Fruit fly (Drosophila melanogaster) whole organism, prepupa: ENCODE measurements around the gene Rpn1.
A peak's percentile ranks its signal among the peaks of the same experiment; 100 is the strongest.

Experiments used
- Blimp-1 ChIP-seq: fragments of 200-800 bp; sonication (Bioruptor generic); optimal IDR thresholded peaks from 3 replicates; lab custom pipeline; 2017; ENCODE audit warnings: missing biosample characterization, missing genetic modification characterization, mild to moderate bottlenecking, moderate library complexity, missing genetic modification reagents
- CG10631 ChIP-seq: fragments of 200-800 bp; sonication (Bioruptor generic); optimal IDR thresholded peaks from 2 replicates; lab custom pipeline; 2016; ENCODE audit warnings: missing biosample characterization, missing genetic modification characterization
- CG10669 ChIP-seq: fragments of 200-800 bp; sonication (Bioruptor generic); optimal IDR thresholded peaks from 3 replicates; lab custom pipeline; 2018; ENCODE audit warnings: missing biosample characterization, mild to moderate bottlenecking, missing genetic modification characterization, moderate library complexity
- CG11294 ChIP-seq: fragments of 200-800 bp; sonication (Bioruptor generic); IDR thresholded peaks from 2 replicates; pipeline ENCODE4 v1.3.6; 2022; ENCODE audit warnings: missing biosample characterization, missing genetic modification characterization
- CG11902 ChIP-seq: fragments of 200-800 bp; sonication (Bioruptor generic); optimal IDR thresholded peaks from 3 replicates; lab custom pipeline; 2016; ENCODE audit warnings: missing biosample characterization, missing genetic modification characterization
- CG1621 ChIP-seq: fragments of 200-800 bp; sonication (Bioruptor generic); optimal IDR thresholded peaks from 3 replicates; lab custom pipeline; 2018; ENCODE audit warnings: missing biosample characterization, mild to moderate bottlenecking, missing genetic modification characterization
- CG16779 ChIP-seq: fragments of 200-800 bp; sonication (Bioruptor generic); optimal IDR thresholded peaks from 3 replicates; lab custom pipeline; 2017; ENCODE audit warnings: missing biosample characterization, mild to moderate bottlenecking, missing genetic modification characterization
- CG3032 ChIP-seq: fragments of 200-800 bp; optimal IDR thresholded peaks from 2 replicates; lab custom pipeline; 2019; ENCODE audit warnings: missing biosample characterization, mild to moderate bottlenecking, missing genetic modification characterization, moderate library complexity
- CG31627 ChIP-seq: fragments of 200-800 bp; sonication (Bioruptor generic); optimal IDR thresholded peaks from 3 replicates; lab custom pipeline; 2016; ENCODE audit warnings: missing biosample characterization, missing genetic modification characterization
- CG32006 ChIP-seq: fragments of 200-800 bp; sonication (Bioruptor generic); optimal IDR thresholded peaks from 3 replicates; lab custom pipeline; 2017; ENCODE audit warnings: missing biosample characterization, mild to moderate bottlenecking, missing genetic modification characterization
- CG4318 ChIP-seq: fragments of 200-800 bp; sonication (Bioruptor generic); optimal IDR thresholded peaks from 3 replicates; lab custom pipeline; 2017; ENCODE audit warnings: missing biosample characterization, mild to moderate bottlenecking, missing genetic modification characterization
- CG6163 ChIP-seq: fragments of 200-800 bp; sonication (Bioruptor generic); IDR thresholded peaks from 3 replicates; pipeline ENCODE4 v1.3.6; 2022; ENCODE audit warnings: missing biosample characterization, missing genetic modification characterization
- CG6276 ChIP-seq: fragments of 200-800 bp; sonication (Bioruptor generic); optimal IDR thresholded peaks from 2 replicates; lab custom pipeline; 2017; ENCODE audit warnings: missing biosample characterization, mild to moderate bottlenecking, missing genetic modification characterization
- CG6792 ChIP-seq: fragments of 200-800 bp; sonication (Bioruptor generic); optimal IDR thresholded peaks from 3 replicates; lab custom pipeline; 2016; ENCODE audit warnings: missing biosample characterization, missing genetic modification characterization
- CG6808 ChIP-seq: fragments of 200-800 bp; sonication (Bioruptor generic); optimal IDR thresholded peaks from 3 replicates; lab custom pipeline; 2017; ENCODE audit warnings: missing biosample characterization, missing genetic modification characterization, mild to moderate bottlenecking, moderate library complexity, missing genetic modification reagents
- CG6854 ChIP-seq: fragments of 200-800 bp; sonication (Bioruptor generic); optimal IDR thresholded peaks from 2 replicates; lab custom pipeline; 2017; ENCODE audit warnings: missing biosample characterization, mild to moderate bottlenecking, missing genetic modification characterization
- CG8119 ChIP-seq: fragments of 200-800 bp; sonication (Bioruptor generic); IDR thresholded peaks from 3 replicates; pipeline ENCODE4 v1.3.6; 2022; ENCODE audit warnings: missing biosample characterization, missing genetic modification characterization
- CG8319 ChIP-seq: fragments of 200-800 bp; sonication (Bioruptor generic); optimal IDR thresholded peaks from 3 replicates; lab custom pipeline; 2016; ENCODE audit warnings: missing biosample characterization, missing genetic modification characterization
- CG8632 ChIP-seq: fragments of 200-800 bp; sonication (Bioruptor generic); optimal IDR thresholded peaks from 3 replicates; lab custom pipeline; 2016; ENCODE audit warnings: missing biosample characterization, missing genetic modification characterization
- CG9139 ChIP-seq: fragments of 200-800 bp; sonication (Bioruptor generic); optimal IDR thresholded peaks from 3 replicates; lab custom pipeline; 2017; ENCODE audit warnings: missing biosample characterization, mild to moderate bottlenecking, missing genetic modification characterization
- Eip93F ChIP-seq: fragments of 200-800 bp; sonication (Bioruptor generic); optimal IDR thresholded peaks from 2 replicates; lab custom pipeline; 2016; ENCODE audit warnings: missing biosample characterization, mild to moderate bottlenecking, missing genetic modification characterization
- Ets21C ChIP-seq: fragments of 200-800 bp; sonication (Bioruptor generic); optimal IDR thresholded peaks from 3 replicates; lab custom pipeline; 2016; ENCODE audit warnings: missing biosample characterization, missing genetic modification characterization
- Ets96B ChIP-seq: fragments of 200-800 bp; optimal IDR thresholded peaks from 2 replicates; lab custom pipeline; 2019; ENCODE audit warnings: missing biosample characterization, mild to moderate bottlenecking, missing genetic modification characterization, moderate library complexity
- Gug ChIP-seq: fragments of 200-800 bp; sonication (Bioruptor generic); IDR thresholded peaks from 2 replicates; pipeline ENCODE4 v1.3.6; 2022; ENCODE audit warnings: missing biosample characterization, missing genetic modification characterization
- Hr38 ChIP-seq: sonication (Bioruptor generic); optimal IDR thresholded peaks from 2 replicates; lab custom pipeline; 2016; ENCODE audit warnings: missing biosample characterization, missing genetic modification characterization
- Hr39 ChIP-seq: fragments of 200-800 bp; sonication (Bioruptor generic); optimal IDR thresholded peaks from 2 replicates; lab custom pipeline; 2016; ENCODE audit warnings: missing biosample characterization, missing genetic modification characterization
- Met ChIP-seq: fragments of 200-800 bp; sonication (Bioruptor generic); optimal IDR thresholded peaks from 3 replicates; lab custom pipeline; 2016; ENCODE audit warnings: missing biosample characterization, missing genetic modification characterization
- OdsH ChIP-seq: fragments of 200-800 bp; sonication (Bioruptor generic); optimal IDR thresholded peaks from 3 replicates; lab custom pipeline; 2016; ENCODE audit warnings: missing biosample characterization, missing genetic modification characterization
- Sox14 ChIP-seq: fragments of 200-800 bp; sonication (Bioruptor generic); optimal IDR thresholded peaks from 3 replicates; lab custom pipeline; 2016; ENCODE audit warnings: missing biosample characterization, missing genetic modification characterization
- Sox15 ChIP-seq: fragments of 200-800 bp; sonication (Bioruptor generic); optimal IDR thresholded peaks from 3 replicates; lab custom pipeline; 2016; ENCODE audit warnings: missing biosample characterization, missing genetic modification characterization
- achi ChIP-seq: fragments of 200-800 bp; sonication (Bioruptor generic); optimal IDR thresholded peaks from 3 replicates; lab custom pipeline; 2016; ENCODE audit warnings: missing biosample characterization, missing genetic modification characterization
- cyc ChIP-seq: fragments of 200-800 bp; sonication (Bioruptor generic); optimal IDR thresholded peaks from 3 replicates; lab custom pipeline; 2016; ENCODE audit warnings: missing biosample characterization, missing genetic modification characterization
- dac ChIP-seq: fragments of 200-800 bp; sonication (Bioruptor generic); optimal IDR thresholded peaks from 2 replicates; lab custom pipeline; 2017; ENCODE audit warnings: missing biosample characterization, mild to moderate bottlenecking, missing genetic modification characterization
- dsx ChIP-seq: fragments of 200-800 bp; optimal IDR thresholded peaks from 3 replicates; lab custom pipeline; 2019; ENCODE audit warnings: missing biosample characterization, mild to moderate bottlenecking, missing genetic modification characterization, moderate library complexity; ENCODE audit not compliant: poor library complexity, severe bottlenecking
- esn ChIP-seq: fragments of 200-800 bp; sonication (Bioruptor generic); optimal IDR thresholded peaks from 2 replicates; lab custom pipeline; 2016; ENCODE audit warnings: missing biosample characterization, mild to moderate bottlenecking, missing genetic modification characterization, moderate library complexity
- fd59A ChIP-seq: fragments of 200-800 bp; sonication (Bioruptor generic); optimal IDR thresholded peaks from 2 replicates; lab custom pipeline; 2017; ENCODE audit warnings: missing biosample characterization, mild to moderate bottlenecking, missing genetic modification characterization, missing genetic modification reagents
- fd85E ChIP-seq: fragments of 200-800 bp; sonication (Bioruptor generic); optimal IDR thresholded peaks from 3 replicates; lab custom pipeline; 2016; ENCODE audit warnings: missing biosample characterization, missing genetic modification characterization
- fkh ChIP-seq: fragments of 200-800 bp; sonication (Bioruptor generic); optimal IDR thresholded peaks from 3 replicates; lab custom pipeline; 2017; ENCODE audit warnings: missing biosample characterization, mild to moderate bottlenecking, missing genetic modification characterization, moderate library complexity
- lz ChIP-seq: fragments of 200-800 bp; sonication (Bioruptor generic); optimal IDR thresholded peaks from 3 replicates; lab custom pipeline; 2016; ENCODE audit warnings: missing biosample characterization, missing genetic modification characterization
- pdm3 ChIP-seq: fragments of 200-800 bp; sonication (Bioruptor generic); optimal IDR thresholded peaks from 3 replicates; lab custom pipeline; 2016; ENCODE audit warnings: missing biosample characterization, missing genetic modification characterization
- salr ChIP-seq, 2 experiments: fragments of 200-800 bp; sonication (Bioruptor generic); optimal IDR thresholded peaks; 3 replicates each; lab custom pipeline; 2016 to 2018; ENCODE audit warnings: missing biosample characterization in 2 of 2, missing genetic modification characterization in 2 of 2, mild to moderate bottlenecking in 1 of 2
- spab ChIP-seq: fragments of 200-800 bp; sonication (Bioruptor generic); optimal IDR thresholded peaks from 2 replicates; lab custom pipeline; 2017; ENCODE audit warnings: missing biosample characterization, mild to moderate bottlenecking, missing genetic modification characterization, missing genetic modification reagents
- ss ChIP-seq, 2 experiments: fragments of 200-800 bp; sonication (Bioruptor generic); optimal IDR thresholded peaks; 2 replicates in 1 of 2; 3 replicates in 1 of 2; lab custom pipeline; 2017 to 2018; ENCODE audit warnings: mild to moderate bottlenecking in 2 of 2, missing biosample characterization in 2 of 2, missing genetic modification characterization in 2 of 2, moderate library complexity in 1 of 2
- svp ChIP-seq: fragments of 200-800 bp; sonication (Bioruptor generic); peaks from one replicate; lab custom pipeline; 2016; ENCODE audit warnings: missing biosample characterization, missing genetic modification characterization
- topi ChIP-seq: fragments of 200-800 bp; sonication (Bioruptor generic); optimal IDR thresholded peaks from 3 replicates; lab custom pipeline; 2016; ENCODE audit warnings: missing biosample characterization, missing genetic modification characterization
- vri ChIP-seq: fragments of 200-800 bp; sonication (Bioruptor generic); optimal IDR thresholded peaks from 3 replicates; lab custom pipeline; 2016; ENCODE audit warnings: missing biosample characterization, mild to moderate bottlenecking, missing genetic modification characterization

Gene Rpn1

dm6 chr3L:19896280-19896891, 18.5 kb upstream of the Rpn1 start:
- TF ChIP-seq vri (GFP tag; lab: Kevin White, UChicago) (no peak), Ets96B (tag; lab: Kevin White, UChicago) (no peak), spab (GFP tag; lab: Kevin White, UChicago) (no peak), CG10669 (GFP tag; lab: Kevin White, UChicago) (no peak), CG8632 (no peak), CG6808 (GFP tag; lab: Kevin White, UChicago) (no peak), Eip93F (GFP tag; lab: Kevin White, UChicago) (no peak), topi (GFP tag; lab: Kevin White, UChicago) (no peak), Blimp-1 (peak; percentile 70), dsx (peak; percentile 3), CG8119 (no peak), CG11294 (no peak; the same call in 1 of the 2 replicates), CG4318 (GFP tag; lab: Kevin White, UChicago) (no peak)

dm6 chr3L:19896892-19897684, 17.8 kb upstream of the Rpn1 start:
- TF ChIP-seq CG31627 (GFP tag; lab: Kevin White, UChicago) (peak; percentile 15), dac (GFP tag; lab: Kevin White, UChicago) (no peak), CG11902 (GFP tag; lab: Kevin White, UChicago) (no peak), CG16779 (tag; lab: Kevin White, UChicago) (peak; percentile 29), Ets96B (tag; lab: Kevin White, UChicago) (peak; percentile 59), dsx (peak; percentile 29), CG6854 (GFP tag; lab: Kevin White, UChicago) (no peak), CG6276 (GFP tag; lab: Kevin White, UChicago) (peak; percentile 57), lz (GFP tag; lab: Kevin White, UChicago) (peak; percentile 28), OdsH (GFP tag; lab: Kevin White, UChicago) (peak; percentile 39), salr (GFP tag; optimal IDR thresholded peaks at IDR 0.05; lab: Kevin White, UChicago) (peak in 1 of 2 experiments; percentile 51), svp (GFP tag; lab: Kevin White, UChicago) (peak; percentile 69), esn (GFP tag; lab: Kevin White, UChicago) (peak; percentile 48), ss (GFP tag; optimal IDR thresholded peaks at IDR 0.05; lab: Kevin White, UChicago) (peak; percentile 1 to 69), fkh (GFP tag; lab: Kevin White, UChicago) (peak; percentile 33), CG1621 (tag; lab: Kevin White, UChicago) (peak; percentile 19), CG32006 (GFP tag; lab: Kevin White, UChicago) (peak; percentile 65), CG11294 (no peak), fd59A (peak; percentile 16), CG8632 (peak; percentile 10), CG8119 (peak; percentile 42; the same call in 2 of the 3 replicates), vri (GFP tag; lab: Kevin White, UChicago) (peak; percentile 32), topi (GFP tag; lab: Kevin White, UChicago) (peak; percentile 64), CG10631 (GFP tag; lab: Kevin White, UChicago) (no peak), Hr39 (GFP tag; lab: Kevin White, UChicago) (peak; percentile 24), Sox14 (GFP tag; lab: Kevin White, UChicago) (peak; percentile 46), CG8319 (no peak), Hr38 (GFP tag; lab: Kevin White, UChicago) (no peak), fd85E (GFP tag; lab: Kevin White, UChicago) (peak; percentile 25), pdm3 (GFP tag; lab: Kevin White, UChicago) (peak; percentile 31), CG6163 (GFP tag; lab: Robert Waterston, UW) (peak; percentile 66), Blimp-1 (no peak), Met (peak; percentile 53), Sox15 (GFP tag; lab: Kevin White, UChicago) (no peak), cyc (GFP tag; lab: Kevin White, UChicago) (no peak), Ets21C (GFP tag; lab: Kevin White, UChicago) (no peak), CG6792 (peak; percentile 4), CG9139 (GFP tag; lab: Kevin White, UChicago) (peak; percentile 24), achi (peak; percentile 67), CG3032 (tag; lab: Kevin White, UChicago) (no peak), CG4318 (GFP tag; lab: Kevin White, UChicago) (no peak), Gug (GFP tag; lab: Robert Waterston, UW) (no peak)
